Fruit fly (Drosophila melanogaster) whole organism, embryonic: ENCODE results near the gene alpha-PheRS.

Experiments
- Atf-2 ChIP-seq: fragments of 200-800 bp; sonication (Bioruptor generic); optimal IDR thresholded peaks from 2 replicates; lab custom pipeline; 2016; ENCODE audit warnings: missing biosample characterization, missing genetic modification characterization
- CG10209 ChIP-seq: fragments of 200-800 bp; sonication (Bioruptor generic); optimal IDR thresholded peaks from 3 replicates; lab custom pipeline; 2017; ENCODE audit warnings: missing biosample characterization, mild to moderate bottlenecking, missing genetic modification characterization, missing genetic modification reagents
- CG10274 ChIP-seq: fragments of 200-800 bp; sonication (Bioruptor generic); optimal IDR thresholded peaks from 3 replicates; lab custom pipeline; 2017; ENCODE audit warnings: missing biosample characterization, mild to moderate bottlenecking, missing genetic modification characterization
- CG13424 ChIP-seq: fragments of 200-800 bp; sonication (Bioruptor generic); optimal IDR thresholded peaks from 2 replicates; lab custom pipeline; 2019; ENCODE audit warnings: missing biosample characterization, mild to moderate bottlenecking, missing genetic modification characterization, moderate library complexity
- CG13624 ChIP-seq: fragments of 200-800 bp; sonication (Bioruptor generic); optimal IDR thresholded peaks from 2 replicates; lab custom pipeline; 2016; ENCODE audit warnings: missing biosample characterization, missing genetic modification characterization
- CG17328 ChIP-seq: fragments of 200-800 bp; sonication (Bioruptor generic); IDR thresholded peaks from 2 replicates; pipeline ENCODE4 v1.3.6; 2022; ENCODE audit warnings: missing biosample characterization, missing genetic modification characterization
- CG1792 ChIP-seq: fragments of 200-800 bp; sonication (Bioruptor generic); optimal IDR thresholded peaks from 2 replicates; lab custom pipeline; 2016; ENCODE audit warnings: missing biosample characterization, missing genetic modification characterization
- CG1832 ChIP-seq: fragments of 200-800 bp; sonication (Bioruptor generic); optimal IDR thresholded peaks from 2 replicates; lab custom pipeline; 2017; ENCODE audit warnings: missing biosample characterization, mild to moderate bottlenecking, missing genetic modification characterization, inconsistent platforms
- CG18764 ChIP-seq: fragments of 200-800 bp; sonication (Bioruptor generic); optimal IDR thresholded peaks from 3 replicates; lab custom pipeline; 2016; ENCODE audit warnings: missing biosample characterization, missing genetic modification characterization
- CG3065 ChIP-seq: fragments of 200-800 bp; sonication (Bioruptor generic); optimal IDR thresholded peaks from 2 replicates; lab custom pipeline; 2016; ENCODE audit warnings: missing biosample characterization, missing genetic modification characterization
- CG31441 ChIP-seq: fragments of 200-800 bp; sonication (Bioruptor generic); IDR thresholded peaks from 2 replicates; pipeline ENCODE4 v1.3.6; 2022; ENCODE audit warnings: missing biosample characterization, missing genetic modification characterization
- CG4360 ChIP-seq: fragments of 200-800 bp; sonication (Bioruptor generic); IDR thresholded peaks from 2 replicates; pipeline ENCODE4 v1.3.6; 2022; ENCODE audit warnings: missing biosample characterization, missing genetic modification characterization
- CG4820 ChIP-seq: fragments of 200-800 bp; sonication (Bioruptor generic); optimal IDR thresholded peaks from 3 replicates; lab custom pipeline; 2016; ENCODE audit warnings: missing biosample characterization, missing genetic modification characterization
- CG6689 ChIP-seq: fragments of 200-800 bp; sonication (Bioruptor generic); IDR thresholded peaks from 2 replicates; pipeline ENCODE4 v1.3.6; 2022; ENCODE audit warnings: missing biosample characterization, missing genetic modification characterization
- CG7271 ChIP-seq: fragments of 200-800 bp; sonication (Bioruptor generic); optimal IDR thresholded peaks from 2 replicates; lab custom pipeline; 2018; ENCODE audit warnings: missing biosample characterization, mild to moderate bottlenecking, missing genetic modification characterization, moderate library complexity
- CG9215 ChIP-seq: fragments of 200-800 bp; sonication (Bioruptor generic); IDR thresholded peaks from 2 replicates; pipeline ENCODE4 v1.3.6; 2022; ENCODE audit warnings: missing biosample characterization, missing genetic modification characterization
- CG9437 ChIP-seq: fragments of 200-800 bp; sonication (Bioruptor generic); optimal IDR thresholded peaks from 2 replicates; lab custom pipeline; 2018; ENCODE audit warnings: missing biosample characterization, mild to moderate bottlenecking, missing genetic modification characterization
- Deaf1 ChIP-seq: fragments of 200-800 bp; optimal IDR thresholded peaks from 3 replicates; lab custom pipeline; 2019; ENCODE audit warnings: missing biosample characterization, mild to moderate bottlenecking, missing genetic modification characterization, moderate library complexity
- H2.0 ChIP-seq: fragments of 200-800 bp; sonication (Bioruptor generic); IDR thresholded peaks from 2 replicates; pipeline ENCODE4 v1.3.6; 2022; ENCODE audit warnings: missing biosample characterization, missing genetic modification characterization
- Lim3 ChIP-seq: fragments of 200-800 bp; sonication (Bioruptor generic); IDR thresholded peaks from 2 replicates; pipeline ENCODE4 v1.3.6; 2022; ENCODE audit warnings: missing biosample characterization, missing genetic modification characterization
- Lpt ChIP-seq: fragments of >200 bp; optimal IDR thresholded peaks from 2 replicates; lab custom pipeline; 2018; ENCODE audit warnings: missing biosample characterization, missing genetic modification characterization
- Mad ChIP-seq: fragments of 200-800 bp; sonication (Bioruptor generic); optimal IDR thresholded peaks from 2 replicates; lab custom pipeline; 2016; ENCODE audit warnings: missing biosample characterization, missing genetic modification characterization
- Mrtf ChIP-seq: fragments of 200-800 bp; sonication (Bioruptor generic); IDR thresholded peaks from 3 replicates; pipeline ENCODE4 v1.3.6; 2022; ENCODE audit warnings: missing biosample characterization, missing genetic modification characterization
- NK7.1 ChIP-seq: fragments of 200-800 bp; sonication (Bioruptor generic); optimal IDR thresholded peaks from 3 replicates; lab custom pipeline; 2016; ENCODE audit warnings: missing biosample characterization, missing genetic modification characterization
- Pdp1 ChIP-seq, 2 experiments: fragments of 200-800 bp; sonication (Bioruptor generic); optimal IDR thresholded peaks; 3 replicates each; lab custom pipeline; 2016; ENCODE audit warnings: missing biosample characterization in 2 of 2, missing genetic modification characterization in 2 of 2, mild to moderate bottlenecking in 1 of 2, moderate library complexity in 1 of 2
- Sry-β ChIP-seq: fragments of 200-800 bp; sonication (Bioruptor generic); optimal IDR thresholded peaks from 2 replicates; lab custom pipeline; 2018; ENCODE audit warnings: missing biosample characterization, mild to moderate bottlenecking, missing genetic modification characterization, moderate library complexity
- Stat92E ChIP-seq, 3 experiments: fragments of >200 bp in 2 of 3; fragments of 200-800 bp in 1 of 3; sonication (Bioruptor generic) in 1 of 3; optimal IDR thresholded peaks; 2 replicates each; lab custom pipeline; 2017 to 2019; ENCODE audit warnings: missing biosample characterization in 3 of 3, missing genetic modification characterization in 3 of 3, mild to moderate bottlenecking in 1 of 3, moderate library complexity in 1 of 3
- YL-1 ChIP-seq: fragments of 200-800 bp; sonication (Bioruptor generic); optimal IDR thresholded peaks from 3 replicates; lab custom pipeline; 2017; ENCODE audit warnings: missing biosample characterization, mild to moderate bottlenecking, missing genetic modification characterization
- bigmax ChIP-seq: fragments of 200-800 bp; sonication (Bioruptor generic); optimal IDR thresholded peaks from 2 replicates; lab custom pipeline; 2018; ENCODE audit warnings: missing biosample characterization, mild to moderate bottlenecking, missing genetic modification characterization
- bowl ChIP-seq: fragments of 200-800 bp; sonication (Bioruptor generic); IDR thresholded peaks from 2 replicates; pipeline ENCODE4 v1.3.6; 2022; ENCODE audit warnings: missing biosample characterization, missing genetic modification characterization
- chm ChIP-seq: fragments of 200-800 bp; sonication (Bioruptor generic); IDR thresholded peaks from 2 replicates; pipeline ENCODE4 v1.3.6; 2022; ENCODE audit warnings: missing biosample characterization, missing genetic modification characterization
- da ChIP-seq: fragments of 200-800 bp; sonication (Bioruptor generic); optimal IDR thresholded peaks from 2 replicates; lab custom pipeline; 2016; ENCODE audit warnings: missing biosample characterization, missing genetic modification characterization
- fd64A ChIP-seq: fragments of 200-800 bp; sonication (Bioruptor generic); optimal IDR thresholded peaks from 3 replicates; lab custom pipeline; 2018; ENCODE audit warnings: missing biosample characterization, mild to moderate bottlenecking, missing genetic modification characterization
- fu2 ChIP-seq: fragments of 200-800 bp; sonication (Bioruptor generic); optimal IDR thresholded peaks from 2 replicates; lab custom pipeline; 2016; ENCODE audit warnings: missing biosample characterization, missing genetic modification characterization
- hth ChIP-seq: fragments of >200 bp; optimal IDR thresholded peaks from 2 replicates; lab custom pipeline; 2017; ENCODE audit warnings: inconsistent platforms
- jigr1 ChIP-seq: fragments of 200-800 bp; sonication (Bioruptor generic); IDR thresholded peaks from 3 replicates; pipeline ENCODE4 v1.3.6; 2022; ENCODE audit warnings: missing biosample characterization, missing genetic modification characterization
- klu ChIP-seq: fragments of 200-800 bp; sonication (Bioruptor generic); IDR thresholded peaks from 2 replicates; pipeline ENCODE4 v1.3.6; 2022; ENCODE audit warnings: missing biosample characterization, missing genetic modification characterization
- lilli ChIP-seq: fragments of 200-800 bp; sonication (Bioruptor generic); optimal IDR thresholded peaks from 3 replicates; lab custom pipeline; 2016; ENCODE audit warnings: missing biosample characterization, missing genetic modification characterization
- lola ChIP-seq, 3 experiments: fragments of >200 bp in 2 of 3; fragments of 200-800 bp in 1 of 3; sonication (Bioruptor generic) in 1 of 3; optimal IDR thresholded peaks; 2 replicates each; lab custom pipeline; 2017 to 2019; ENCODE audit warnings: missing biosample characterization in 3 of 3, missing genetic modification characterization in 3 of 3, mild to moderate bottlenecking in 1 of 3, moderate library complexity in 1 of 3
- prd ChIP-seq, 3 experiments: fragments of >200 bp in 2 of 3; fragments of 200-800 bp in 1 of 3; sonication (Bioruptor generic) in 1 of 3; optimal IDR thresholded peaks in 2 of 3; IDR thresholded peaks in 1 of 3; 2 replicates in 2 of 3; 3 replicates in 1 of 3; pipeline versions ENCODE4 v1.3.6 to Lab custom; 2017 to 2022; ENCODE audit warnings: missing biosample characterization in 1 of 3, missing genetic modification characterization in 1 of 3
- pum ChIP-seq: fragments of 200-800 bp; sonication (Bioruptor generic); optimal IDR thresholded peaks from 2 replicates; lab custom pipeline; 2016; ENCODE audit warnings: missing biosample characterization, missing genetic modification characterization
- repo ChIP-seq: fragments of 200-800 bp; sonication (Bioruptor generic); optimal IDR thresholded peaks from 2 replicates; lab custom pipeline; 2016; ENCODE audit warnings: missing biosample characterization, missing genetic modification characterization
- sd ChIP-seq: fragments of 200-800 bp; sonication (Bioruptor generic); optimal IDR thresholded peaks from 3 replicates; lab custom pipeline; 2018; ENCODE audit warnings: missing biosample characterization, mild to moderate bottlenecking, missing genetic modification characterization, moderate library complexity
- seq ChIP-seq: fragments of 200-800 bp; sonication (Bioruptor generic); IDR thresholded peaks from 2 replicates; pipeline ENCODE4 v1.3.6; 2022; ENCODE audit warnings: missing biosample characterization, missing genetic modification characterization
- slbo ChIP-seq: fragments of 200-800 bp; sonication (Bioruptor generic); IDR thresholded peaks from 2 replicates; pipeline ENCODE4 v1.3.6; 2022; ENCODE audit warnings: missing biosample characterization, missing genetic modification characterization
- slp2 ChIP-seq: fragments of 200-800 bp; sonication (Bioruptor generic); optimal IDR thresholded peaks from 2 replicates; lab custom pipeline; 2016; ENCODE audit warnings: missing biosample characterization, missing genetic modification characterization
- so ChIP-seq: fragments of 200-800 bp; sonication (Bioruptor generic); IDR thresholded peaks from 3 replicates; pipeline ENCODE4 v1.3.6; 2022; ENCODE audit warnings: missing biosample characterization, missing genetic modification characterization
- sug ChIP-seq: fragments of 200-800 bp; optimal IDR thresholded peaks from 2 replicates; lab custom pipeline; 2019; ENCODE audit warnings: missing biosample characterization, mild to moderate bottlenecking, missing genetic modification characterization, moderate library complexity
- tio ChIP-seq: fragments of 200-800 bp; sonication (Bioruptor generic); optimal IDR thresholded peaks from 2 replicates; lab custom pipeline; 2017; ENCODE audit warnings: missing biosample characterization, missing genetic modification characterization, inconsistent platforms
- wor ChIP-seq: fragments of 200-800 bp; sonication (Bioruptor generic); IDR thresholded peaks from 2 replicates; pipeline ENCODE4 v1.3.6; 2022; ENCODE audit warnings: missing biosample characterization, missing genetic modification characterization

The alpha-PheRS gene

dm6 chrX:8141353-8142066 lies 3.9 kb downstream of the alpha-PheRS start (continued):
- TF ChIP-seq CG9437 (GFP tag; lab: Kevin White, UChicago) (no peak), CG6689 (GFP tag; lab: Robert Waterston, UW) (no peak), da (GFP tag; lab: Kevin White, UChicago) (no peak), YL-1 (GFP tag; lab: Kevin White, UChicago) (peak; percentile 60), repo (GFP tag; lab: Kevin White, UChicago) (no peak), Pdp1 (GFP tag; optimal IDR thresholded peaks at IDR 0.05; lab: Kevin White, UChicago) (peak; percentile 19 to 29), seq (GFP tag; lab: Robert Waterston, UW) (peak; percentile 39; the same call in 1 of the 2 replicates), prd (optimal IDR thresholded peaks at IDR 0.05; lab: Kevin White, UChicago) (no peak), prd (GFP tag; IDR thresholded peaks at IDR 0.05; lab: Robert Waterston, UW) (peak; percentile 44; the same call in 1 of the 3 replicates), hth (lab: Kevin White, UChicago) (no peak), bowl (GFP tag; lab: Robert Waterston, UW) (no peak), CG10274 (GFP tag; lab: Kevin White, UChicago) (no peak), lola (GFP tag; optimal IDR thresholded peaks at IDR 0.05; lab: Kevin White, UChicago) (no peak), slp2 (no peak), Lim3 (no peak), Lpt (no peak), fu2 (GFP tag; lab: Kevin White, UChicago) (no peak), sd (peak; percentile 87), CG3065 (GFP tag; lab: Kevin White, UChicago) (no peak), klu (GFP tag; lab: Robert Waterston, UW) (no peak), Sry-β (no peak), tio (GFP tag; lab: Kevin White, UChicago) (no peak), jigr1 (GFP tag; lab: Robert Waterston, UW) (no peak), so (GFP tag; lab: Robert Waterston, UW) (no peak), Stat92E (GFP tag; optimal IDR thresholded peaks at IDR 0.05; lab: Kevin White, UChicago) (no peak), sug (tag; lab: Kevin White, UChicago) (peak; percentile 10), CG18764 (no peak), bigmax (GFP tag; lab: Kevin White, UChicago) (no peak), Mrtf (GFP tag; lab: Robert Waterston, UW) (no peak), CG4360 (GFP tag; lab: Robert Waterston, UW) (peak; percentile 53; the same call in 1 of the 2 replicates), CG10209 (peak; percentile 22), pum (GFP tag; lab: Kevin White, UChicago) (no peak), CG31441 (GFP tag; lab: Robert Waterston, UW) (no peak), CG9215 (GFP tag; lab: Robert Waterston, UW) (no peak), wor (GFP tag; lab: Robert Waterston, UW) (no peak), Deaf1 (tag; lab: Kevin White, UChicago) (peak; percentile 90), lilli (peak; percentile 67), Atf-2 (peak; percentile 5), NK7.1 (GFP tag; lab: Kevin White, UChicago) (no peak), CG17328 (GFP tag; lab: Robert Waterston, UW) (peak; percentile 21; the same call in 1 of the 2 replicates), CG1792 (GFP tag; lab: Kevin White, UChicago) (no peak), CG13424 (no peak), CG7271 (tag; lab: Kevin White, UChicago) (no peak), chm (GFP tag; lab: Robert Waterston, UW) (no peak), slbo (GFP tag; lab: Robert Waterston, UW) (peak; percentile 41; the same call in 1 of the 2 replicates), fd64A (no peak), CG1832 (GFP tag; lab: Kevin White, UChicago) (peak; percentile 91), CG4820 (GFP tag; lab: Kevin White, UChicago) (peak; percentile 15), CG13624 (GFP tag; lab: Kevin White, UChicago) (no peak), H2.0 (GFP tag; lab: Robert Waterston, UW) (no peak), Mad (GFP tag; lab: Kevin White, UChicago) (peak; percentile 19)
